Worm (Caenorhabditis elegans): Measurements from ENCODE around the gene fbxb-31.

The fbxb-31 gene

ce11 chrII:3634765-3635164 lies 4.4 kb downstream of the fbxb-31 start:
- TF ChIP-seq dmd-4 (tag; optimal IDR thresholded peaks at IDR 0.05) (no peak), mbf-1 (tag; optimal IDR thresholded peaks at IDR 0.05) (no peak), Y55F3AM.14 (GFP tag; optimal IDR thresholded peaks at IDR 0.05) (no peak), mdl-1 (tag; optimal IDR thresholded peaks at IDR 0.05) (no peak), ztf-4 (tag; optimal IDR thresholded peaks at IDR 0.05) (no peak)

- TF ChIP-seq unc-62 (GFP tag; optimal IDR thresholded peaks at IDR 0.05) (no peak), gmeb-1 (tag; optimal IDR thresholded peaks at IDR 0.05) (no peak), egl-27 (tag; optimal IDR thresholded peaks at IDR 0.05) (no peak), nhr-11 (tag; optimal IDR thresholded peaks at IDR 0.05) (no peak), ama-1 (optimal IDR thresholded peaks at IDR 0.05) (no peak), nhr-10 (tag; optimal IDR thresholded peaks at IDR 0.05) (no peak)
Measured at ce11 chrII:3630810-3631209, 8.3 kb downstream of the fbxb-31 start, which contains the start of gene M151.2. Gene M151.2 (plus strand): TSS chrII:3631110.

ce11 chrII:3626872-3627271 lies 12.3 kb downstream of the fbxb-31 start, which contains the start of gene M151.3:
Gene M151.3 (plus strand): TSS chrII:3627172.
- TF ChIP-seq lsy-2 (tag; optimal IDR thresholded peaks at IDR 0.05) (no peak), nhr-129 (tag; optimal IDR thresholded peaks at IDR 0.05) (no peak), ztf-11 (tag; optimal IDR thresholded peaks at IDR 0.05) (no peak), ZK546.5 (tag; optimal IDR thresholded peaks at IDR 0.05) (no peak), nhr-237 (tag; optimal IDR thresholded peaks at IDR 0.05) (no peak), mbf-1 (tag; optimal IDR thresholded peaks at IDR 0.05) (no peak), nhr-21 (tag; optimal IDR thresholded peaks at IDR 0.05) (no peak), nhr-77 (tag; optimal IDR thresholded peaks at IDR 0.05) (no peak), Y55F3AM.14 (GFP tag; optimal IDR thresholded peaks at IDR 0.05) (no peak), dmd-4 (tag; optimal IDR thresholded peaks at IDR 0.05) (no peak), aly-2 (tag; optimal IDR thresholded peaks at IDR 0.05) (no peak), ztf-4 (tag; optimal IDR thresholded peaks at IDR 0.05) (no peak), nhr-25 (tag; optimal IDR thresholded peaks at IDR 0.05) (no peak), mdl-1 (tag; optimal IDR thresholded peaks at IDR 0.05) (no peak), F13H6.1 (tag; optimal IDR thresholded peaks at IDR 0.05) (no peak), unc-62 (GFP tag; optimal IDR thresholded peaks at IDR 0.05) (no peak), elt-3 (tag; optimal IDR thresholded peaks at IDR 0.05) (no peak)

ce11 chrII:3622014-3622413 lies 17.1 kb downstream of the fbxb-31 start, which contains the start of gene M151.7:
Gene M151.7 (plus strand): TSS chrII:3622314.
- no peak for TF ChIP-seq sma-3 (GFP tag; optimal IDR thresholded peaks at IDR 0.05)
- no peak for TF ChIP-seq nhr-12 (tag; optimal IDR thresholded peaks at IDR 0.05)
- TF ChIP-seq ztf-4 (tag; optimal IDR thresholded peaks at IDR 0.05) = no peak
- no peak for TF ChIP-seq nhr-25 (tag; optimal IDR thresholded peaks at IDR 0.05)
- TF ChIP-seq nhr-23 (tag; optimal IDR thresholded peaks at IDR 0.05) = no peak
- TF ChIP-seq peb-1 (tag; optimal IDR thresholded peaks at IDR 0.05) = no peak
- TF ChIP-seq unc-55 (GFP tag; optimal IDR thresholded peaks at IDR 0.05) = no peak
- no peak for TF ChIP-seq unc-62 (GFP tag; optimal IDR thresholded peaks at IDR 0.05)
- TF ChIP-seq unc-39 (tag; optimal IDR thresholded peaks at IDR 0.05) = no peak
- TF ChIP-seq ZK546.5 (tag; optimal IDR thresholded peaks at IDR 0.05) = no peak
- no peak for TF ChIP-seq lsy-2 (tag; optimal IDR thresholded peaks at IDR 0.05)
- TF ChIP-seq lin-13 (GFP tag; optimal IDR thresholded peaks at IDR 0.05) = no peak
- TF ChIP-seq fos-1 (tag; optimal IDR thresholded peaks at IDR 0.05) = no peak
- TF ChIP-seq sma-9 (GFP tag; optimal IDR thresholded peaks at IDR 0.05) = no peak
- TF ChIP-seq sma-9 (tag; optimal IDR thresholded peaks at IDR 0.05) = no peak
- no peak for TF ChIP-seq mbf-1 (tag; optimal IDR thresholded peaks at IDR 0.05)

ce11 chrII:3620862-3621261 lies 18.3 kb downstream of the fbxb-31 start:
- no peak for TF ChIP-seq ama-1 (optimal IDR thresholded peaks at IDR 0.05)
- no peak for TF ChIP-seq mdl-1 (tag; optimal IDR thresholded peaks at IDR 0.05)
- no peak for TF ChIP-seq elt-3 (tag; optimal IDR thresholded peaks at IDR 0.05)
- no peak for TF ChIP-seq F13H6.1 (tag; optimal IDR thresholded peaks at IDR 0.05)
- no peak for TF ChIP-seq R02D3.7 (tag; optimal IDR thresholded peaks at IDR 0.05)

ce11 chrII:3617512-3617911 lies 21.6 kb downstream of the fbxb-31 start, which contains the start of gene F40E12.1:
Gene F40E12.1 (plus strand): TSS chrII:3617812.
- TF ChIP-seq lin-39 (tag; optimal IDR thresholded peaks at IDR 0.05) = no peak
- TF ChIP-seq nhr-23 (tag; optimal IDR thresholded peaks at IDR 0.05) = no peak
- TF ChIP-seq gmeb-1 (tag; optimal IDR thresholded peaks at IDR 0.05) = no peak
- TF ChIP-seq R02D3.7 (tag; optimal IDR thresholded peaks at IDR 0.05) = no peak
- TF ChIP-seq F13H6.1 (tag; optimal IDR thresholded peaks at IDR 0.05) = no peak
- TF ChIP-seq egl-27 (tag; optimal IDR thresholded peaks at IDR 0.05) = no peak
- TF ChIP-seq nhr-77 (tag; optimal IDR thresholded peaks at IDR 0.05) = no peak
- no peak for TF ChIP-seq nhr-21 (tag; optimal IDR thresholded peaks at IDR 0.05)
- no peak for TF ChIP-seq peb-1 (tag; optimal IDR thresholded peaks at IDR 0.05)
- TF ChIP-seq mab-5 (tag; optimal IDR thresholded peaks at IDR 0.05) = no peak
- TF ChIP-seq mbf-1 (tag; optimal IDR thresholded peaks at IDR 0.05) = no peak
- no peak for TF ChIP-seq ama-1 (optimal IDR thresholded peaks at IDR 0.05)

Data from whole organism, L2 larva.